Worm (Caenorhabditis elegans) whole organism, dauer: ENCODE results near the gene F44E2.10.

Experiments
- unc-62 ChIP-seq: sonication (generic microtip); optimal IDR thresholded peaks from 2 replicates; lab custom pipeline; 2017; ENCODE audit warnings: missing biosample characterization, missing genetic modification reagents, missing genetic modification characterization

F44E2.10 gene

DNA sequence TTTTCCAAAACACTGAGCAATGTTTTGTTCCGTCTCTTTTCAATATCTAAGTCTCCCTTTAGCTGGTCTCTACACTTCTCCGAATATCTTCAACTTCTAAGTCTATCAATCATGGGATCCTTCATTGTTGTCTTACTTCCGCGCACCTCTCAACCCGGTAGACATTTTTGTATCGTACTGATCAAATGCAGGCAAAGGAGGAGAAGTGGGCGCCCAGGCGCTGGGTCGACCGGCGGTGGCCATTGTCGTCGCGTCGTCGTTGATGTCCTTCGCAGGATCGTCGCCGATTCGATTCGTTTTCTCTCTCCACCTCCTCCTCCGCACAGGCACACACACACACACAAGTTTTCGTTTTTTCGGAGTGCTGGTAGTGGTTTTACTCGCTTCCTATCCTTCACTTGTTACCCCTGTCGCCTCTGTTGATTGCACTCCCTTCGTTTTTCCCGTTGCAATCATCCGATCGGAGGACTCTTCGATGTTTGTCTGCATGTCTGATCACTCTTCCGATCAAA is 29.5 kb downstream of the F44E2.10 start:
- TF ChIP-seq unc-62 (GFP tag; lab: Kevin White, UChicago): no peak

DNA sequence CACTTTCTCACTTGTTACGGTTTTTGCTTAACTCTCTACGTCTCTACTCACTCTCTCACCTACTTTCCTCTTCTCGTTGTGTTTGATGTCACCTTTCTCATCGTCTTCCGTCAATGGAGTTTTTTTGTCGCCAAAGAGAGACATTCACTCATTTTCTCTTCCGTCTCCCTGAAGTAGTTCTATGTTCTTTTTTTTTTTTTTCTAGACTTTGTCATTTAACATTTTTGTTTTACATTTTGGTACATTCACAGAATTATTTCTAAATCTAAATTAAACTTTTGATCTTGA is 30.2 kb downstream of the F44E2.10 start:
- TF ChIP-seq unc-62 (GFP tag; lab: Kevin White, UChicago): no peak

DNA sequence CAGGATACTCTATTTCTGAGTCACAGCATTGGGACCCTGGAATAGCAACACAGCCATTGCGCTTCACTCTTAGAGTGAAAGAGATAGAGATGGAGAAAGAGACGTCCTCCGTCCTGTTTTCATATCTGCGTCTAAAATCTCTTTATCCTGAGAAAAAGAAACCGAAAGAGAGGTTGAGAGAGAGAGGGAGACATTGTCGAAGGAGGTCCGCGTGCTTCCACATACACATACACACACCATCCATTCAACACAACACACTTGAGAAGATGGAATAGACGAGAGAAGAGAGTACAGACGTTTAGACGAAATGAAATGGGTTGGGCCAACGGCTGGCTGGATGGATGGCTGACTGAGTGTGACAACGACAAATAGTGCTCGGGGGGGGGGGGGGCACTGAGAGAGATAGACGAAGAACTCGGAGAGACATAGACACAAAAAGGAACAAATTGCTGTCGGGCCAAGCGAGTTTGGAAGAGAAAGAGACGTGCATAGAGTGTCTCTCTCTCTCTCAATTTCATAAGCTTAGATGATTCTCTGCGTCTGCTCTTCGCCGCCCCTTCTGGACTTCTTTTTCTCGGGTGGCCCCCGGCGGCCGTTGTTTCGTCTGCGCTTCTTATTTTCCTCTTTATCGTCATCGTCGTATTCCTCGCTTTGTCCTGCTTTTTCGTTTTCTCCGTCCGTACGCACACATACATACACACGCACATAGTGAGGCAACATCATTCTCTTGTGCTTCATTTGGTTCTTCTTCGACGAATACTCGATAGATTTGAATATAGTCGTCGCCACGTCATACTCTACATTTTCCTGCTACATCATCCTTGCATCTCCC is 30.7 kb downstream of the F44E2.10 start, which contains the start of gene F54F2.6:
F54F2.6 (minus strand) TSS at position 738 of the 832 bp plus-strand sequence.
- no peak for TF ChIP-seq unc-62 (GFP tag; lab: Kevin White, UChicago)

DNA sequence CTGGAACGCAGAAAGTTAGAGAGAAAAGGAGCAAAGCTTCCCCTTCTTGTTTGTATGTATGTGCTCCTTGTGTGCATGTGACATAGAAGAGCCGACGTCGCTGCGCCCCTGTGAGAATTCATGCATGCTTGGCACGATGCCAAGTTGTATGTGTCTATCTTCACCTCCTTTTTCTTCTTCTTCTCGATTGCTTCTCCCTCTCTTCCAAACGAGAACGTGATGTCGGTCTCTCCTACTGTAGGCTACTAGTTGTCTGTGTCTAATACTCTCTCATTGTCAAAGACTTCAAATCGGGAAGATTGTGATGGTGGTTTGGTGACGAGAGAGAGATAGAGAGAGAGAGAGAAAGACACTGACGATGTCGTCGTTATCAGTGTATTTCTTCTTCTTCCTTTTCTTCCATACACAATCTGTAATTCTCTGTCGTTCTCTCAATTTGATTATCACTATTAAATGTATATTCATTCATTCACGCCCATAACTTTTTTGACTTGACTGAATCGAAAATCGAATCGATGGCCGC is 33.6 kb downstream of the F44E2.10 start:
- no peak for TF ChIP-seq unc-62 (GFP tag; lab: Kevin White, UChicago)

DNA sequence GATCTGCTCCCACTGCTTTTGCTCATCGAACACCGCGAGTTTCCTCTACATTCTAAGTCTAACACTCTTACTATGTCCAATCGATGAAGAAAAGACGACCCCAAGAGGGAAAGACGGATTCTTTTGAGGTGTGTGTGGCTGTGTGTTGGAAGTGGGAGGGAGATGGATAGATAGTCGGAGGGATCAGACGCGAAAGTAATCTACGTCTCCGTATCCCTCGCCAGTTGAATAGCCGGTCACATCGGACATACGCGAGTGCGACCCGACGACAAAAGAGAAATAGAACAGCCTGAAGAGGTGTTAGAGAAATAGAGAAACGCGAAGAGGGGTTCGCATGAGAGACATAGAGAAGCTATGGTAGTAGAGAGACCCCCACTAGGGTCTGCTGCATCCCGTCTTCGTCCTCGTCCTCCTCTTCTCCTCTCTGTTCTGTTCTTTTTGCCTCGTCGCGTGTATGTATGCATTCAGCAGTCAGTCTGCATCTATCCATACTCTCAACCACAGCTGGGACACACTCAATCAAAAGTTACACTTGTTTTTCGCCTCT is 35.2 kb downstream of the F44E2.10 start:
- no peak for TF ChIP-seq unc-62 (GFP tag; lab: Kevin White, UChicago)

DNA sequence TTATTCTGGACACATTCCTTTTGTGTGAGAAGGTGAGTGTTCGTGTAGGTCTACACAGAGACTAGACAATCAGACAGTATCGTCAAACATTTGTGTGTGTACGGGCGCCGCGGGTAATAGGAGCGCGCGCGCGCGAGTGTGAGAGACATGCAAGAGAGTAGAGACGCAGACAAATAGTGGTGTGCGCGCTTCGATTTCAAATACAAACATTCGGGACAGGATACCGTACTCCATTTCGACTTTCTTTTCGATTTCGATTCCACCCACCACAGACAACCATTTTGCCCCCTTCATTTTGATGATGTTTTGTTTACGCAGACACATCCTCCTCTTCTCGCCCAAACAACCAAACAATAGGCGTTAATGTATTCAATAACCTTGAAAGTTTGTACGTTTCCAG is 36.1 kb downstream of the F44E2.10 start:
- TF ChIP-seq unc-62 (GFP tag; lab: Kevin White, UChicago): no peak

DNA sequence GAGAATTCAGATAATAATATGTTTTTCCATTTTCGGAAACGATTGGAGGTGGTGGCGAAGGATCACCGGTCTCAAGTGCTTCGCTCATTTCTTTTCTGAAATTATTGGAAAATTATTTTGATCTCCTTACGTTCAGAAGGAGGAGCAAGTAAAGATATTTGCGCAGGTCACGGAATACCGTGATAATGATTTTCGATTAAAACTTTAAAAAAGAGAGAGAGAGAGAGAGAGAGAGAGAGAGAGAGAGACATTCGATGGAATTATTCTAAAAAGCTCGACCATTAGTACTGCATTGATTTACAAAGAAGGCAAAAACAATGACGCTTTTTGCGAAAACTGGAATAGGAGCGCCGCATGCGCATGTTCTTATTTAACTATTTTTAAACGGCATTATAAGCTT is 38.7 kb downstream of the F44E2.10 start, which contains the start of gene ztf-1:
ztf-1 (minus strand) TSS at position 101 of the 400 bp plus-strand sequence.
- no peak for TF ChIP-seq unc-62 (GFP tag; lab: Kevin White, UChicago)

DNA sequence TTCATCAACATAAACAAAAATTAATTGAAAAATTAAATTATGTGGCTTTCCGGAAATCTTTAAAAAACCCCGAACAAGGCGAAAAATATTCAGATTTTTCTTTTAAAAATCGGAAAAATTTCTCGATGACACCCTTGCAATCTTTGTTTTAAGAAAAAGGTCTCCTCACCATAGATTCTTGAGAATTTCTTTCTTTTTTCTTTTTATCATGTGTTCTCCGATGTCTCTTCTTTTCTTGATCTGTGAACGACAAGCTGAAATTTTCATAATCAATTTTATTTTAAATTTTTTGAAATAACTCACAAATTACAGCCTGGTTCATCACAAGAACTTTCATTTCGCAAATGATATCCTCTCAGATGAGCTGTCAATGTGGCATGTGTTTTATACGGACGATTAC is 39.7 kb downstream of the F44E2.10 start, which contains the start of the genes zfp-1 and F54F2.14:
zfp-1 (plus strand) TSS at position 301 of the 400 bp plus-strand sequence.
F54F2.14 (plus strand) TSS at position 312 of the 400 bp plus-strand sequence.
- TF ChIP-seq unc-62 (GFP tag; lab: Kevin White, UChicago): no peak

DNA sequence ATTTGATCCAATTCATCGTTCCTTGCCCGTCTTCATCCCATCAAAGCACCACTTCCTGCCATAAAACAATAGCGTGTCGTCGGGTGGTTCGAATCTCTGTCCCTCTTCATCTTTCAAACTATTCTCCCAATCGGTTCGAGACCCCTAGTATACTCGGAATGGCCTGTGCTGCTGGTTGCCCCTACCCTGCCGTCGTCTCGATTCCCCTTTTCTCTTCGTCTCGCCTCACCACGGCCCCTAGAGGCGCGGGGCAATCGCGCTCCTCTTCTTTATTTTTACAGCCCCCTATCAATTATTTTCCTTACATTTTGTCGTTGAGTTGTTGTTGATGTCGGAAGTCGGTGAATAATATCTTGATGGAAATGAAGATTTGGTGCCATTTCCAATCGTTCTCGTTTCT is 42.2 kb downstream of the F44E2.10 start:
- TF ChIP-seq unc-62 (GFP tag; lab: Kevin White, UChicago): no peak

DNA sequence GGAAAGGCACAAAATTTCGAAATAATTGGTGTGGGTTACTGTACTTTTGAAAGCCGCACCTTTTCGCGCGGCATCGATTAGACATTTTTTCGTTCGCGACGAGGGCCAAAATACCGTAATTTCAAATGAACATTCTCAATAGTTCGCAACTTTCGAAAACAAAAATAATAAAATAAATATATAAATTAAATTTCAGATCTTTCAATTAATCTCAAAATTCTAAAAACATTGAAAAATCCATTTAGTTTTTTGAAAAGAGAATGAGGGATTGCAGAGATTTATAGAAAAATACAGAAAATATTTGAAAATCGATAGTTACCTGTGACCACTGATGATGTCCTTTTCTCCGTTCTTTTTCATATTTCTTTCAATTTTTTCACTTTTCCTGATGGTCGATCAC is 44.8 kb downstream of the F44E2.10 start, which contains the start of gene K02D10.8:
K02D10.8 (plus strand) TSS at position 301 of the 400 bp plus-strand sequence.
- TF ChIP-seq unc-62 (GFP tag; lab: Kevin White, UChicago): no peak

DNA sequence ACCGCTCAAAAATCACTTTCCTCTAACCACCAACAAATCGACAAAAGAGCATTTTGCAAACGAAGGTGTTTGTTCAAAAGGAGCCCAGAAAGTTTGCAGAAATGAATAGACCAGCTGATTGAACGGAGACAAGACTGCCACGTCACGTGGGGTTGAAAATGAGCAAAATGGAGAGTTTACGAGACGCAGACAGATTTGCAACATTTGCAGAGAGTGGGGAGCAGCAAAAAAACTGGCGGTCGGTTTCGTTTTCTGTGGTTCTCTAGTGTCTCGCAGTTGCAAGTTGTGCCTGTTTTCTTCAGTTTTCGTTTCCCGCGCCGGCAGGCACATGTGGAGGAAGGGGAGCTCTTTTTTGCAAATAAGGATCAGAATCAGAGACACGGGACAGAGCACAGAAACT is 45.5 kb downstream of the F44E2.10 start:
- TF ChIP-seq unc-62 (GFP tag; lab: Kevin White, UChicago): no peak

DNA sequence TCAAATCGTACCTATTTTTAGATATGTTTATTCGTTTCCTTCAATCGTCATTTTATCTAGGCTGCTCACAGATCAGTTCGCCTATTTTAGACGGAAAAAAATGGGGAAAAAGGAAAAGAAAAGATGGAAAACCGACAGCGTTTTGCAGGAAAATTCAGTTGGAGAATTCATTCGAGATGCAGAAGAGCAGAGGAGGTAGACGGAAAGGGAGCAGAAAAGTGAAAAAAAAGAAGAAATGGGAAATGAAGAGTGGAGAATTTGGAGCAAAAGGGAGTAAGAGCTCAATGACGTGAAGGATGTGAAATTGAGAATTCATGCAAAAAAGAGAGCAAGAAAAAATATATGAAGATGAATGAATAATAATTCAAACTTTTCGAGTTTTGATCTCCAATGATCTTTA is 46.4 kb downstream of the F44E2.10 start:
- TF ChIP-seq unc-62 (GFP tag; lab: Kevin White, UChicago): no peak

DNA sequence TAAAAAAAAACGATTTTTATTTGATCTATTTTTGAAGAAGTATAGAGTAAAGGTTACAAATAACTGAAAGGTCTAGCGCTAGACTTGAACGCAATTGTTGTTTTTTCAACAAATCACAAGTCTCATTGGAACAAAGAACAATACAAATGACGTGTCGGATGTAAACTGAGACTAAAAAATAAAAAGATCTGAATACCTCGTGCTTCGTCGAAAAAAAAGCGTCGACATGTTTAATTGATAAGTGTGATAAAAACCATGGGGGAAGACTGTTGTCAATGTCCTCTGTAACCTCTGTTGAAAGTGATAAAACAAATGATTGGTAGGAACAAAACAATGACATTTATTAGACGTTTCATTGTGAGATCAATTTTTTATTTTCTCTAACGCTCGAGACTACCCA is 48.2 kb downstream of the F44E2.10 start:
- TF ChIP-seq unc-62 (GFP tag; lab: Kevin White, UChicago): no peak

DNA sequence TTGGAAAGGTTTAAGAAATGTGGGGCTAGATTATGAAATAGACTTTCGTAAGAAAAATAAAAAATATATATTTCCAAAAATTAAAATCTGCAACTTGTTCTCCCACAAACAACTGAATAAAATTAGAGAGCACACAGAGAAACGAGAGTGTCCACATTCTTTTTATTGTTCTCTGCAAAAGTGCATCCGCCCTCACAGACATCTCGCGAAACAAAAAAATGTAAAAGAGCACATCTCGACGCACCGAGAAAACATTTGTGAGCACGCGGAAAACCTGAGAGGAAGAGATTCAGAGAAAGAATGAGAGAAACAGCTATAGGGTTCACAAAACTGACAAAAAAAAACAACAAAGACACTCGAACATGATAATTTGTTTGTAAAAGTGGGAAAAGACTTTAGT is 48.8 kb downstream of the F44E2.10 start:
- no peak for TF ChIP-seq unc-62 (GFP tag; lab: Kevin White, UChicago)

DNA sequence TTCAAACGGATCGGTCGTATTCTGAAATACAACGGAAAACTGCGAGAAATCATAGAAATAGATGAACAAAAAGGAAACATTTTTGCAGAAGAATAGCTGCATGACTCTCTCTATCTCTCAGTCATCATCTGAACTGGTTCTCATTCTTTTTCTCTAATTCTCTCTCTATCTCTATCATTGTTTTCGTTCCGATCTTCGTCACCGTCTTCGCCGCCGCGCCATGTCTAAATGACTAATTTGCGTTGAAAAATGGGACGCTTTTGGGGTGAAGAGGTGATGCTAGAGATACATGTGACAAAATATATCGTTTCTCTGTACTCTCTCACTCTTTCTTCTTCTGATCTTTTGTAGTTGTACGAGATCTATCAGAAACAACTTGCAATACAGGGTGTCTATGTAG is 50.4 kb downstream of the F44E2.10 start:
- TF ChIP-seq unc-62 (GFP tag; lab: Kevin White, UChicago): no peak

DNA sequence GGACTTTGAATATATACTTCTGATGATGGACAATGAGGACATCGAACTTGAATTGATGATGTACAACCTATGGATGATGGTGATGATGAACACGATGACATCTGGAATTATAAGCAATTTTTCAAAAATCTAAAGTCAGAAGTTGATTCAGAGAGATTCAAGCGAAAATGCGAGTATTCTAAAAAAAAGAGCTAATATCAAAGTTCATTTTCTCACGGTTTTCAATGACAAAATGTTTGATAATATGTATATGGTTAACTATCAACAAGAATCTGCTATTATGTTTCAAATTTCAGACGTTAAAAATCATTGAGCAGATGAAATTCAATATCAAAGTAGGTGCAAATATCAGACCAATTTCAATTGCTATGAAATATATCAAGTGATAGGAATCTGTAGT is 51.0 kb downstream of the F44E2.10 start, which contains the start of gene K02D10.4:
K02D10.4 (minus strand) TSS at position 101 of the 400 bp plus-strand sequence.
- no peak for TF ChIP-seq unc-62 (GFP tag; lab: Kevin White, UChicago)
